Worm (Caenorhabditis elegans) whole organism, late embryonic: ENCODE results near the gene sri-30.

Experiments
- ceh-14 ChIP-seq: sonication (generic microtip); optimal IDR thresholded peaks from 2 replicates; lab custom pipeline; 2016; ENCODE audit warnings: missing genotype, missing genetic modification characterization, missing compliant biosample characterization
- elt-2 ChIP-seq: sonication (generic microtip); optimal IDR thresholded peaks from 2 replicates; lab custom pipeline; 2016; ENCODE audit warnings: missing genetic modification reagents, missing genetic modification characterization, missing compliant biosample characterization

- TF ChIP-seq ceh-14 (no peak), elt-2 (tag; lab: Kevin White, UChicago) (no peak)
Observed at ce11 chrII:3067447-3067846, 21.5 kb downstream of the sri-30 start.
